Worm (Caenorhabditis elegans) whole organism, young adult: ENCODE measurements around the gene ttr-30.
A peak's percentile ranks its signal among the peaks of the same experiment; 100 is the strongest.

Source experiments
- B0336.3 ChIP-seq: fragments of 200-800 bp; sonication (Bioruptor generic); IDR thresholded peaks from 2 replicates; pipeline ENCODE4 v1.3.6; 2022; ENCODE audit warnings: missing genetic modification characterization, missing compliant biosample characterization
- C17E4.6 ChIP-seq: fragments of 200-800 bp; sonication (Bioruptor generic); IDR thresholded peaks from 2 replicates; pipeline ENCODE4 v1.3.6; 2022; ENCODE audit warnings: missing genetic modification reagents, missing genetic modification characterization, missing compliant biosample characterization
- D2030.7 ChIP-seq: fragments of 200-800 bp; sonication (Bioruptor generic); IDR thresholded peaks from 2 replicates; pipeline ENCODE4 v1.3.6; 2022; ENCODE audit warnings: missing genetic modification reagents, missing genetic modification characterization, missing compliant biosample characterization
- F33H1.4 ChIP-seq: fragments of 200-800 bp; sonication (Bioruptor generic); IDR thresholded peaks from 2 replicates; pipeline ENCODE4 v1.3.6; 2022; ENCODE audit warnings: missing genetic modification reagents, missing genetic modification characterization, missing compliant biosample characterization
- F37B4.10 ChIP-seq: fragments of 200-800 bp; sonication (Bioruptor generic); IDR thresholded peaks from 2 replicates; pipeline ENCODE4 v1.3.6; 2022; ENCODE audit warnings: missing genetic modification characterization, missing compliant biosample characterization
- F52B5.7 ChIP-seq: sonication (generic microtip); optimal IDR thresholded peaks from 2 replicates; lab custom pipeline; 2016; ENCODE audit warnings: mild to moderate bottlenecking, missing genetic modification characterization, missing compliant biosample characterization
- F57C9.4 ChIP-seq: sonication (generic microtip); optimal IDR thresholded peaks from 2 replicates; lab custom pipeline; 2017; ENCODE audit warnings: mild to moderate bottlenecking, missing genetic modification characterization, missing compliant biosample characterization
- T07F8.4 ChIP-seq: sonication (generic microtip); optimal IDR thresholded peaks from 2 replicates; lab custom pipeline; 2016; ENCODE audit warnings: mild to moderate bottlenecking, missing genetic modification characterization, moderate library complexity, missing compliant biosample characterization
- Y53F4B.3 ChIP-seq: fragments of 200-800 bp; sonication (Bioruptor generic); IDR thresholded peaks from 2 replicates; pipeline ENCODE4 v1.3.6; 2022; ENCODE audit warnings: missing genetic modification reagents, missing genetic modification characterization, missing compliant biosample characterization
- Y67H2A.10 ChIP-seq: fragments of 200-800 bp; sonication (Bioruptor generic); conservative IDR thresholded peaks from 2 replicates; pipeline ENCODE4 v1.3.6; 2022; ENCODE audit warnings: missing genetic modification reagents, missing genetic modification characterization, missing compliant biosample characterization
- ama-1 ChIP-seq, 3 experiments: fragments of 150-350 bp in 1 of 3; sonication (generic microtip) in 2 of 3; optimal IDR thresholded peaks; 2 replicates each; lab custom pipeline; 2014 to 2018; ENCODE audit warnings: missing biosample characterization in 2 of 3, missing genetic modification characterization in 2 of 3, missing genetic modification reagents in 2 of 3
- aptf-2 ChIP-seq: fragments of 200-800 bp; sonication (Bioruptor generic); conservative IDR thresholded peaks from 2 replicates; pipeline ENCODE4 v1.3.6; 2022; ENCODE audit warnings: missing genetic modification reagents, missing genetic modification characterization, missing compliant biosample characterization
- aptf-3 ChIP-seq: fragments of 200-800 bp; sonication (Bioruptor generic); IDR thresholded peaks from 2 replicates; pipeline ENCODE4 v1.3.6; 2022; ENCODE audit warnings: missing genetic modification characterization, missing compliant biosample characterization
- athp-1 ChIP-seq: sonication (generic microtip); optimal IDR thresholded peaks from 2 replicates; lab custom pipeline; 2017; ENCODE audit warnings: mild to moderate bottlenecking, missing genetic modification characterization, missing compliant biosample characterization
- attf-3 ChIP-seq: fragments of 200-800 bp; sonication (Bioruptor generic); conservative IDR thresholded peaks from 2 replicates; pipeline ENCODE4 v1.3.6; 2022; ENCODE audit warnings: missing genetic modification reagents, missing genetic modification characterization, missing compliant biosample characterization
- bed-1 ChIP-seq: fragments of 200-800 bp; sonication (Bioruptor generic); IDR thresholded peaks from 2 replicates; pipeline ENCODE4 v1.3.6; 2022; ENCODE audit warnings: missing genetic modification reagents, missing genetic modification characterization, missing compliant biosample characterization
- bed-2 ChIP-seq: fragments of 200-800 bp; sonication (Bioruptor generic); IDR thresholded peaks from 2 replicates; pipeline ENCODE4 v1.3.6; 2022; ENCODE audit warnings: missing genetic modification reagents, missing genetic modification characterization, missing compliant biosample characterization
- cebp-1 ChIP-seq, 2 experiments: fragments of 200-800 bp in 1 of 2; sonication (Bioruptor generic) in 1 of 2; sonication (generic microtip) in 1 of 2; IDR thresholded peaks in 1 of 2; optimal IDR thresholded peaks in 1 of 2; 2 replicates each; pipeline versions ENCODE4 v1.3.6 to Lab custom; 2017 to 2022; ENCODE audit warnings: missing compliant biosample characterization in 2 of 2, missing genetic modification characterization in 2 of 2, mild to moderate bottlenecking in 1 of 2, missing genetic modification reagents in 1 of 2, moderate library complexity in 1 of 2
- chd-7 ChIP-seq: sonication (generic microtip); optimal IDR thresholded peaks from 2 replicates; lab custom pipeline; 2016; ENCODE audit warnings: mild to moderate bottlenecking, missing genetic modification characterization, moderate library complexity, missing compliant biosample characterization
- dpff-1 ChIP-seq: sonication (generic microtip); optimal IDR thresholded peaks from 2 replicates; lab custom pipeline; 2017; ENCODE audit warnings: mild to moderate bottlenecking, missing genetic modification characterization, missing compliant biosample characterization
- dpl-1 ChIP-seq: fragments of 150-350 bp; optimal IDR thresholded peaks from 2 replicates; lab custom pipeline; 2014; ENCODE audit warnings: missing biosample characterization, missing genetic modification reagents, missing genetic modification characterization
- egl-18 ChIP-seq: fragments of 200-800 bp; sonication (Bioruptor generic); IDR thresholded peaks from 2 replicates; pipeline ENCODE4 v1.3.6; 2022; ENCODE audit warnings: missing genetic modification reagents, missing genetic modification characterization, missing compliant biosample characterization
- gei-17 ChIP-seq: fragments of 200-800 bp; sonication (Bioruptor generic); optimal IDR thresholded peaks from 2 replicates; lab custom pipeline; 2018; ENCODE audit warnings: mild to moderate bottlenecking, missing genetic modification characterization, missing compliant biosample characterization
- him-1 ChIP-seq: sonication (generic microtip); optimal IDR thresholded peaks from 2 replicates; lab custom pipeline; 2016; ENCODE audit warnings: missing genotype, missing genetic modification reagents, missing genetic modification characterization, missing compliant biosample characterization
- hmg-20 ChIP-seq: fragments of 200-800 bp; sonication (Bioruptor generic); IDR thresholded peaks from 2 replicates; pipeline ENCODE4 v1.3.6; 2022; ENCODE audit warnings: missing genetic modification reagents, missing genetic modification characterization, missing compliant biosample characterization
- let-607 ChIP-seq, 2 experiments: fragments of 200-800 bp in 1 of 2; sonication (Bioruptor generic) in 1 of 2; sonication (generic microtip) in 1 of 2; optimal IDR thresholded peaks; 2 replicates each; lab custom pipeline; 2016 to 2018; ENCODE audit warnings: mild to moderate bottlenecking in 2 of 2, missing compliant biosample characterization in 2 of 2, missing genetic modification characterization in 2 of 2, moderate library complexity in 2 of 2, missing genotype in 1 of 2
- lin-26 ChIP-seq: fragments of 200-800 bp; sonication (Bioruptor generic); IDR thresholded peaks from 2 replicates; pipeline ENCODE4 v1.3.6; 2022; ENCODE audit warnings: missing genetic modification reagents, missing genetic modification characterization, missing compliant biosample characterization
- lin-35 ChIP-seq, 3 experiments: fragments of 150-350 bp in 2 of 3; sonication (generic microtip) in 1 of 3; optimal IDR thresholded peaks; 2 replicates each; lab custom pipeline; 2014 to 2018; ENCODE audit warnings: missing biosample characterization in 3 of 3, missing genetic modification characterization in 3 of 3, missing genetic modification reagents in 3 of 3
- lin-40 ChIP-seq: sonication (generic microtip); optimal IDR thresholded peaks from 2 replicates; lab custom pipeline; 2016; ENCODE audit warnings: missing genetic modification characterization, mild to moderate bottlenecking, missing compliant biosample characterization, missing genotype, missing genetic modification reagents
- lin-54 ChIP-seq: fragments of 200-800 bp; sonication (Bioruptor generic); optimal IDR thresholded peaks from 2 replicates; lab custom pipeline; 2018; ENCODE audit warnings: mild to moderate bottlenecking, missing genetic modification characterization, missing compliant biosample characterization
- lir-1 ChIP-seq: fragments of 200-800 bp; sonication (Bioruptor generic); conservative IDR thresholded peaks from 2 replicates; pipeline ENCODE4 v1.3.6; 2022; ENCODE audit warnings: missing genetic modification reagents, missing genetic modification characterization, missing compliant biosample characterization
- madf-8 ChIP-seq: fragments of 200-800 bp; sonication (Bioruptor generic); conservative IDR thresholded peaks from 2 replicates; pipeline ENCODE4 v1.3.6; 2022; ENCODE audit warnings: missing genetic modification reagents, missing genetic modification characterization, missing compliant biosample characterization
- mcd-1 ChIP-seq: fragments of 200-800 bp; sonication (Bioruptor generic); IDR thresholded peaks from 2 replicates; pipeline ENCODE4 v1.3.6; 2022; ENCODE audit warnings: missing genetic modification reagents, missing genetic modification characterization, missing compliant biosample characterization
- mxl-1 ChIP-seq: sonication (generic microtip); optimal IDR thresholded peaks from 2 replicates; lab custom pipeline; 2016; ENCODE audit warnings: missing genetic modification characterization, missing compliant biosample characterization
- nfya-1 ChIP-seq: sonication (generic microtip); optimal IDR thresholded peaks from 2 replicates; lab custom pipeline; 2017; ENCODE audit warnings: antibody characterized with exemption, missing compliant biosample characterization, missing genetic modification characterization, borderline replicate concordance; ENCODE audit not compliant: insufficient read depth
- nhr-120 ChIP-seq: fragments of 200-800 bp; sonication (Bioruptor generic); IDR thresholded peaks from 2 replicates; pipeline ENCODE4 v1.3.6; 2022; ENCODE audit warnings: missing genetic modification characterization, missing compliant biosample characterization
- nhr-179 ChIP-seq: sonication (generic microtip); optimal IDR thresholded peaks from 2 replicates; lab custom pipeline; 2016; ENCODE audit warnings: mild to moderate bottlenecking, missing genetic modification characterization, missing compliant biosample characterization
- nhr-90 ChIP-seq: sonication (generic microtip); optimal IDR thresholded peaks from 2 replicates; lab custom pipeline; 2016; ENCODE audit warnings: missing genotype, mild to moderate bottlenecking, missing genetic modification characterization, missing compliant biosample characterization
- pbrm-1 ChIP-seq: fragments of 200-800 bp; sonication (Bioruptor generic); IDR thresholded peaks from 2 replicates; pipeline ENCODE4 v1.3.6; 2022; ENCODE audit warnings: missing genetic modification reagents, missing genetic modification characterization, missing compliant biosample characterization
- rpc-1 ChIP-seq, 2 experiments: fragments of 150-350 bp in 1 of 2; sonication (generic microtip) in 1 of 2; optimal IDR thresholded peaks; 2 replicates each; lab custom pipeline; 2014 to 2018; ENCODE audit warnings: missing biosample characterization in 1 of 2, missing genetic modification characterization in 1 of 2, missing genetic modification reagents in 1 of 2, missing genotype in 1 of 2
- sdz-38 ChIP-seq: sonication (generic microtip); optimal IDR thresholded peaks from 2 replicates; lab custom pipeline; 2016; ENCODE audit warnings: missing genotype, missing genetic modification characterization, missing compliant biosample characterization
- sea-2 ChIP-seq: fragments of 200-800 bp; sonication (Bioruptor generic); IDR thresholded peaks from 2 replicates; pipeline ENCODE4 v1.3.6; 2022; ENCODE audit warnings: missing genetic modification characterization, missing compliant biosample characterization
- tbx-9 ChIP-seq: sonication (generic microtip); optimal IDR thresholded peaks from 2 replicates; lab custom pipeline; 2016; ENCODE audit warnings: borderline replicate concordance, missing genetic modification characterization, inconsistent platforms, missing compliant biosample characterization
- xnd-1 ChIP-seq: sonication (generic microtip); optimal IDR thresholded peaks from 2 replicates; lab custom pipeline; 2016; ENCODE audit warnings: missing genotype, missing genetic modification reagents, missing genetic modification characterization, missing compliant biosample characterization
- ztf-25 ChIP-seq: fragments of 200-800 bp; sonication (Bioruptor generic); IDR thresholded peaks from 2 replicates; pipeline ENCODE4 v1.3.6; 2022; ENCODE audit warnings: missing genetic modification reagents, missing genetic modification characterization, missing compliant biosample characterization
- ztf-26 ChIP-seq: sonication (generic microtip); optimal IDR thresholded peaks from 2 replicates; lab custom pipeline; 2017; ENCODE audit warnings: missing genetic modification characterization, missing compliant biosample characterization
- ztf-28 ChIP-seq: fragments of 200-800 bp; sonication (Bioruptor generic); IDR thresholded peaks from 2 replicates; pipeline ENCODE4 v1.3.6; 2022; ENCODE audit warnings: missing genetic modification reagents, missing genetic modification characterization, missing compliant biosample characterization
- ztf-6 ChIP-seq: fragments of 200-800 bp; sonication (Bioruptor generic); IDR thresholded peaks from 2 replicates; pipeline ENCODE4 v1.3.6; 2022; ENCODE audit warnings: missing genetic modification reagents, missing genetic modification characterization, missing compliant biosample characterization

Gene ttr-30

ce11 chrX:7323604-7324003, 7.1 kb upstream of the ttr-30 start (continued):
- no peak for TF ChIP-seq ama-1 (optimal IDR thresholded peaks at IDR 0.05; lab: Kevin White, UChicago)
- TF ChIP-seq ama-1 (GFP tag; optimal IDR thresholded peaks at IDR 0.05; lab: Kevin White, UChicago) = peak in 1 of 2 experiments; percentile 25
- no peak for TF ChIP-seq F37B4.10 (GFP tag; lab: Robert Waterston, UW)
- TF ChIP-seq ztf-26 = peak; percentile 50
- no peak for TF ChIP-seq lir-1 (GFP tag; lab: Robert Waterston, UW)
- TF ChIP-seq aptf-2 (GFP tag; lab: Robert Waterston, UW) = no peak
- TF ChIP-seq ztf-25 (GFP tag; lab: Robert Waterston, UW) = peak; percentile 71; the same call in 1 of the 2 replicates
- TF ChIP-seq mxl-1 = peak; percentile 66
- peak; percentile 80 for TF ChIP-seq him-1 (tag; lab: Kevin White, UChicago)
- no peak for TF ChIP-seq sea-2
- TF ChIP-seq athp-1 (tag; lab: Kevin White, UChicago) = peak; percentile 60
- TF ChIP-seq tbx-9 = no peak
- no peak for TF ChIP-seq nfya-1
- 0 out of 2 replicates have a peak, but pooled peaks have one; percentile 40 for TF ChIP-seq hmg-20 (GFP tag; lab: Robert Waterston, UW)
- no peak for TF ChIP-seq ztf-28 (GFP tag; lab: Robert Waterston, UW)
- peak; percentile 4 for TF ChIP-seq T07F8.4
- TF ChIP-seq mcd-1 = no peak
- no peak for TF ChIP-seq dpl-1
- TF ChIP-seq bed-1 (GFP tag; lab: Robert Waterston, UW) = 0 out of 2 replicates have a peak, but pooled peaks have one; percentile 69
- no peak for TF ChIP-seq C17E4.6 (GFP tag; lab: Robert Waterston, UW)
- no peak for TF ChIP-seq F33H1.4 (GFP tag; lab: Robert Waterston, UW)
- peak; percentile 81 for TF ChIP-seq nhr-90 (tag; lab: Kevin White, UChicago)
- peak; percentile 40 for TF ChIP-seq lin-40 (tag; lab: Kevin White, UChicago)
- TF ChIP-seq ztf-6 (GFP tag; lab: Robert Waterston, UW) = no peak
- TF ChIP-seq lin-35 (GFP tag; optimal IDR thresholded peaks at IDR 0.05; lab: Kevin White, UChicago) = peak in 1 of 3 experiments; percentile 2
- no peak for TF ChIP-seq dpff-1 (tag; lab: Kevin White, UChicago)
- TF ChIP-seq gei-17 = no peak
- TF ChIP-seq madf-8 (GFP tag; lab: Robert Waterston, UW) = no peak
- no peak for TF ChIP-seq Y67H2A.10 (GFP tag; lab: Robert Waterston, UW)
- TF ChIP-seq aptf-3 (GFP tag; lab: Robert Waterston, UW) = no peak
- TF ChIP-seq egl-18 (GFP tag; lab: Robert Waterston, UW) = no peak
- TF ChIP-seq F57C9.4 (tag; lab: Kevin White, UChicago) = no peak
- TF ChIP-seq F52B5.7 (tag; lab: Kevin White, UChicago) = peak; percentile 17
- no peak for TF ChIP-seq xnd-1
- no peak for TF ChIP-seq sdz-38 (tag; lab: Kevin White, UChicago)
- peak; percentile 67 for TF ChIP-seq chd-7 (tag; lab: Kevin White, UChicago)
- peak; percentile 78 for TF ChIP-seq pbrm-1
- peak; percentile 88 for TF ChIP-seq lin-26 (GFP tag; lab: Robert Waterston, UW)
- TF ChIP-seq nhr-120 (GFP tag; lab: Robert Waterston, UW) = no peak
- TF ChIP-seq Y53F4B.3 (GFP tag; lab: Robert Waterston, UW) = no peak
- no peak for TF ChIP-seq lin-54 (GFP tag; lab: Kevin White, UChicago)
- TF ChIP-seq attf-3 (GFP tag; lab: Robert Waterston, UW) = no peak
- peak; percentile 87 for TF ChIP-seq rpc-1 (optimal IDR thresholded peaks at IDR 0.05; lab: Kevin White, UChicago)
- peak; percentile 88 for TF ChIP-seq rpc-1 (tag; optimal IDR thresholded peaks at IDR 0.05; lab: Kevin White, UChicago)
- TF ChIP-seq bed-2 (GFP tag; lab: Robert Waterston, UW) = no peak
- TF ChIP-seq cebp-1 (GFP tag; IDR thresholded peaks at IDR 0.05; lab: Robert Waterston, UW) = no peak
- peak; percentile 59 for TF ChIP-seq cebp-1 (tag; optimal IDR thresholded peaks at IDR 0.05; lab: Kevin White, UChicago)
- TF ChIP-seq D2030.7 (GFP tag; lab: Robert Waterston, UW) = no peak; the same call in 1 of the 2 replicates
- peak in 1 of 2 experiments; percentile 8 for TF ChIP-seq let-607 (tag; optimal IDR thresholded peaks at IDR 0.05; lab: Kevin White, UChicago)
- TF ChIP-seq B0336.3 (GFP tag; lab: Robert Waterston, UW) = 0 out of 2 replicates have a peak, but pooled peaks have one; percentile 20
- TF ChIP-seq nhr-179 = peak; percentile 63
